Worm (Caenorhabditis elegans) whole organism, young adult: ENCODE measurements around the gene skat-1.

Source experiments
- B0336.3 ChIP-seq: fragments of 200-800 bp; sonication (Bioruptor generic); IDR thresholded peaks from 2 replicates; pipeline ENCODE4 v1.3.6; 2022; ENCODE audit warnings: missing genetic modification characterization, missing compliant biosample characterization
- D2030.7 ChIP-seq: fragments of 200-800 bp; sonication (Bioruptor generic); IDR thresholded peaks from 2 replicates; pipeline ENCODE4 v1.3.6; 2022; ENCODE audit warnings: missing genetic modification reagents, missing genetic modification characterization, missing compliant biosample characterization
- F10E7.11 ChIP-seq: sonication (generic microtip); optimal IDR thresholded peaks from 2 replicates; lab custom pipeline; 2017; ENCODE audit warnings: mild to moderate bottlenecking, missing genetic modification characterization, moderate library complexity, missing compliant biosample characterization
- F23B12.7 ChIP-seq: sonication (generic microtip); optimal IDR thresholded peaks from 2 replicates; lab custom pipeline; 2017; ENCODE audit warnings: missing genetic modification characterization, mild to moderate bottlenecking, missing compliant biosample characterization, antibody characterized with exemption, moderate library complexity; ENCODE audit not compliant: insufficient read depth
- F55B11.4 ChIP-seq: sonication (generic microtip); optimal IDR thresholded peaks from 2 replicates; lab custom pipeline; 2016; ENCODE audit warnings: missing compliant biosample characterization, missing genetic modification characterization, borderline replicate concordance; ENCODE audit not compliant: insufficient read depth
- akir-1 ChIP-seq: fragments of 200-800 bp; sonication (Bioruptor generic); optimal IDR thresholded peaks from 2 replicates; lab custom pipeline; 2018; ENCODE audit warnings: mild to moderate bottlenecking, missing genetic modification characterization, moderate library complexity, missing compliant biosample characterization
- bed-1 ChIP-seq: fragments of 200-800 bp; sonication (Bioruptor generic); IDR thresholded peaks from 2 replicates; pipeline ENCODE4 v1.3.6; 2022; ENCODE audit warnings: missing genetic modification reagents, missing genetic modification characterization, missing compliant biosample characterization
- chd-7 ChIP-seq: sonication (generic microtip); optimal IDR thresholded peaks from 2 replicates; lab custom pipeline; 2016; ENCODE audit warnings: mild to moderate bottlenecking, missing genetic modification characterization, moderate library complexity, missing compliant biosample characterization
- hmg-20 ChIP-seq: fragments of 200-800 bp; sonication (Bioruptor generic); IDR thresholded peaks from 2 replicates; pipeline ENCODE4 v1.3.6; 2022; ENCODE audit warnings: missing genetic modification reagents, missing genetic modification characterization, missing compliant biosample characterization
- let-607 ChIP-seq, 2 experiments: fragments of 200-800 bp in 1 of 2; sonication (Bioruptor generic) in 1 of 2; sonication (generic microtip) in 1 of 2; optimal IDR thresholded peaks; 2 replicates each; lab custom pipeline; 2016 to 2018; ENCODE audit warnings: mild to moderate bottlenecking in 2 of 2, missing compliant biosample characterization in 2 of 2, missing genetic modification characterization in 2 of 2, moderate library complexity in 2 of 2, missing genotype in 1 of 2
- madf-8 ChIP-seq: fragments of 200-800 bp; sonication (Bioruptor generic); conservative IDR thresholded peaks from 2 replicates; pipeline ENCODE4 v1.3.6; 2022; ENCODE audit warnings: missing genetic modification reagents, missing genetic modification characterization, missing compliant biosample characterization
- mcd-1 ChIP-seq: fragments of 200-800 bp; sonication (Bioruptor generic); IDR thresholded peaks from 2 replicates; pipeline ENCODE4 v1.3.6; 2022; ENCODE audit warnings: missing genetic modification reagents, missing genetic modification characterization, missing compliant biosample characterization
- nfya-1 ChIP-seq: sonication (generic microtip); optimal IDR thresholded peaks from 2 replicates; lab custom pipeline; 2017; ENCODE audit warnings: antibody characterized with exemption, missing compliant biosample characterization, missing genetic modification characterization, borderline replicate concordance; ENCODE audit not compliant: insufficient read depth
- sdz-38 ChIP-seq: sonication (generic microtip); optimal IDR thresholded peaks from 2 replicates; lab custom pipeline; 2016; ENCODE audit warnings: missing genotype, missing genetic modification characterization, missing compliant biosample characterization

ce11 chrIII:8962475-8962874, 34.1 kb downstream of the skat-1 start:
- TF ChIP-seq B0336.3 (GFP tag; lab: Robert Waterston, UW): no peak
- TF ChIP-seq chd-7 (tag; lab: Kevin White, UChicago): no peak
- no peak for TF ChIP-seq hmg-20 (GFP tag; lab: Robert Waterston, UW)
- TF ChIP-seq D2030.7: no peak
- no peak for TF ChIP-seq akir-1 (GFP tag; lab: Kevin White, UChicago)
- TF ChIP-seq bed-1 (GFP tag; lab: Robert Waterston, UW): no peak
- no peak for TF ChIP-seq F55B11.4
- no peak for TF ChIP-seq let-607 (tag; optimal IDR thresholded peaks at IDR 0.05; lab: Kevin White, UChicago)
- peak; percentile 60; the same call in 1 of the 2 replicates for TF ChIP-seq mcd-1 (GFP tag; lab: Robert Waterston, UW)
- TF ChIP-seq F23B12.7 (tag; lab: Kevin White, UChicago): no peak
- no peak for TF ChIP-seq F10E7.11 (tag; lab: Kevin White, UChicago)
- TF ChIP-seq nfya-1 (tag; lab: Kevin White, UChicago): no peak
- TF ChIP-seq madf-8: no peak
- no peak for TF ChIP-seq sdz-38 (tag; lab: Kevin White, UChicago)
